Fruit fly (Drosophila melanogaster) whole organism, embryonic: ENCODE results near the gene raptor.

ENCODE experiments used
- Aef1 ChIP-seq: fragments of 200-800 bp; sonication (Bioruptor generic); IDR thresholded peaks from 3 replicates; pipeline ENCODE4 v1.3.6; 2022; ENCODE audit warnings: missing biosample characterization, missing genetic modification characterization
- Atf3 ChIP-seq: fragments of 200-800 bp; sonication (Bioruptor generic); optimal IDR thresholded peaks from 3 replicates; lab custom pipeline; 2016; ENCODE audit warnings: missing biosample characterization, missing genetic modification characterization
- CG11504 ChIP-seq: fragments of 200-800 bp; sonication (Bioruptor generic); optimal IDR thresholded peaks from 3 replicates; lab custom pipeline; 2019; ENCODE audit warnings: missing biosample characterization, mild to moderate bottlenecking, missing genetic modification characterization, moderate library complexity
- CG12104 ChIP-seq: fragments of 200-800 bp; sonication (Bioruptor generic); optimal IDR thresholded peaks from 3 replicates; lab custom pipeline; 2016; ENCODE audit warnings: missing biosample characterization, missing genetic modification characterization
- CG12155 ChIP-seq: fragments of 200-800 bp; sonication (Bioruptor generic); optimal IDR thresholded peaks from 3 replicates; lab custom pipeline; 2016; ENCODE audit warnings: missing biosample characterization, missing genetic modification characterization
- CG12744 ChIP-seq: fragments of 200-800 bp; sonication (Bioruptor generic); optimal IDR thresholded peaks from 2 replicates; lab custom pipeline; 2016; ENCODE audit warnings: missing biosample characterization, missing genetic modification characterization
- CG14050 ChIP-seq: fragments of 200-800 bp; sonication (Bioruptor generic); IDR thresholded peaks from 3 replicates; pipeline ENCODE4 v1.3.6; 2022; ENCODE audit warnings: missing biosample characterization, missing genetic modification characterization
- CG14710 ChIP-seq: fragments of 200-800 bp; sonication (Bioruptor generic); optimal IDR thresholded peaks from 3 replicates; lab custom pipeline; 2019; ENCODE audit warnings: missing biosample characterization, mild to moderate bottlenecking, missing genetic modification characterization, moderate library complexity
- CG1603 ChIP-seq: fragments of 200-800 bp; sonication (Bioruptor generic); optimal IDR thresholded peaks from 2 replicates; lab custom pipeline; 2019; ENCODE audit warnings: missing biosample characterization, mild to moderate bottlenecking, missing genetic modification characterization, moderate library complexity
- CG17359 ChIP-seq: fragments of 200-800 bp; sonication (Bioruptor generic); optimal IDR thresholded peaks from 3 replicates; lab custom pipeline; 2018; ENCODE audit warnings: missing biosample characterization, mild to moderate bottlenecking, missing genetic modification characterization, moderate library complexity
- CG31388 ChIP-seq: fragments of 200-800 bp; sonication (Bioruptor generic); optimal IDR thresholded peaks from 2 replicates; lab custom pipeline; 2016; ENCODE audit warnings: missing biosample characterization, missing genetic modification characterization
- CG42726 ChIP-seq: fragments of 200-800 bp; sonication (Bioruptor generic); IDR thresholded peaks from 2 replicates; pipeline ENCODE4 v1.3.6; 2022; ENCODE audit warnings: missing biosample characterization, missing genetic modification characterization; ENCODE audit not compliant: partially characterized antibody
- CG4617 ChIP-seq: fragments of 200-800 bp; sonication (Bioruptor generic); optimal IDR thresholded peaks from 3 replicates; lab custom pipeline; 2016; ENCODE audit warnings: missing biosample characterization, missing genetic modification characterization, borderline replicate concordance
- CG7786 ChIP-seq: fragments of 200-800 bp; sonication (Bioruptor generic); optimal IDR thresholded peaks from 2 replicates; lab custom pipeline; 2016; ENCODE audit warnings: missing biosample characterization, missing genetic modification characterization
- CG9437 ChIP-seq: fragments of 200-800 bp; sonication (Bioruptor generic); optimal IDR thresholded peaks from 2 replicates; lab custom pipeline; 2018; ENCODE audit warnings: missing biosample characterization, mild to moderate bottlenecking, missing genetic modification characterization
- CG9727 ChIP-seq: fragments of 200-800 bp; sonication (Bioruptor generic); optimal IDR thresholded peaks from 3 replicates; lab custom pipeline; 2017; ENCODE audit warnings: missing biosample characterization, mild to moderate bottlenecking, missing genetic modification characterization
- CrebB ChIP-seq: fragments of 200-800 bp; sonication (Bioruptor generic); optimal IDR thresholded peaks from 3 replicates; lab custom pipeline; 2018; ENCODE audit warnings: missing biosample characterization, mild to moderate bottlenecking, missing genetic modification characterization
- D19B ChIP-seq: fragments of 200-800 bp; sonication (Bioruptor generic); optimal IDR thresholded peaks from 2 replicates; lab custom pipeline; 2017; ENCODE audit warnings: missing biosample characterization, mild to moderate bottlenecking, missing genetic modification characterization
- Dref ChIP-seq: fragments of 200-800 bp; sonication (Bioruptor generic); IDR thresholded peaks from 2 replicates; pipeline ENCODE4 v1.3.6; 2022; ENCODE audit warnings: missing biosample characterization, missing genetic modification characterization
- Ets97D ChIP-seq: fragments of 200-800 bp; sonication (Bioruptor generic); optimal IDR thresholded peaks from 3 replicates; lab custom pipeline; 2016; ENCODE audit warnings: missing biosample characterization, missing genetic modification characterization
- Lpt ChIP-seq: fragments of >200 bp; optimal IDR thresholded peaks from 2 replicates; lab custom pipeline; 2018; ENCODE audit warnings: missing biosample characterization, missing genetic modification characterization
- Mes4 ChIP-seq: fragments of 200-800 bp; sonication (Bioruptor generic); optimal IDR thresholded peaks from 2 replicates; lab custom pipeline; 2016; ENCODE audit warnings: missing biosample characterization, missing genetic modification characterization
- Oaz ChIP-seq: fragments of 200-800 bp; sonication (Bioruptor generic); IDR thresholded peaks from 2 replicates; pipeline ENCODE4 v1.3.6; 2022; ENCODE audit warnings: missing biosample characterization, missing genetic modification characterization
- Pdp1 ChIP-seq, 2 experiments: fragments of 200-800 bp; sonication (Bioruptor generic); optimal IDR thresholded peaks; 3 replicates each; lab custom pipeline; 2016; ENCODE audit warnings: missing biosample characterization in 2 of 2, missing genetic modification characterization in 2 of 2, mild to moderate bottlenecking in 1 of 2, moderate library complexity in 1 of 2
- Ravus ChIP-seq: fragments of 200-800 bp; sonication (Bioruptor generic); IDR thresholded peaks from 2 replicates; pipeline ENCODE4 v1.3.6; 2022; ENCODE audit warnings: missing biosample characterization, missing genetic modification characterization
- Sry-δ ChIP-seq: fragments of 200-800 bp; sonication (Bioruptor generic); optimal IDR thresholded peaks from 2 replicates; lab custom pipeline; 2016; ENCODE audit warnings: missing biosample characterization, missing genetic modification characterization
- Tbp ChIP-seq: fragments of >200 bp; optimal IDR thresholded peaks from 2 replicates; lab custom pipeline; 2018; ENCODE audit warnings: missing biosample characterization, missing genetic modification characterization
- ara ChIP-seq: fragments of 200-800 bp; sonication (Bioruptor generic); IDR thresholded peaks from 2 replicates; pipeline ENCODE4 v1.3.6; 2022; ENCODE audit warnings: missing biosample characterization, missing genetic modification characterization
- bbx ChIP-seq: fragments of 200-800 bp; sonication (Bioruptor generic); IDR thresholded peaks from 2 replicates; pipeline ENCODE4 v1.3.6; 2022; ENCODE audit warnings: missing biosample characterization, missing genetic modification characterization; ENCODE audit not compliant: partially characterized antibody
- cato ChIP-seq: fragments of 200-800 bp; sonication (Bioruptor generic); optimal IDR thresholded peaks from 2 replicates; lab custom pipeline; 2016; ENCODE audit warnings: missing biosample characterization, missing genetic modification characterization, borderline replicate concordance
- cg ChIP-seq: fragments of 200-800 bp; sonication (Bioruptor generic); optimal IDR thresholded peaks from 3 replicates; lab custom pipeline; 2019; ENCODE audit warnings: missing biosample characterization, mild to moderate bottlenecking, missing genetic modification characterization, moderate library complexity
- chif ChIP-seq, 2 experiments: fragments of 200-800 bp; sonication (Bioruptor generic); optimal IDR thresholded peaks; 3 replicates each; lab custom pipeline; 2016; ENCODE audit warnings: missing biosample characterization in 2 of 2, missing genetic modification characterization in 2 of 2
- da ChIP-seq: fragments of 200-800 bp; sonication (Bioruptor generic); optimal IDR thresholded peaks from 2 replicates; lab custom pipeline; 2016; ENCODE audit warnings: missing biosample characterization, missing genetic modification characterization
- dati ChIP-seq: fragments of 200-800 bp; sonication (Bioruptor generic); IDR thresholded peaks from 2 replicates; pipeline ENCODE4 v1.3.6; 2022; ENCODE audit warnings: missing biosample characterization, missing genetic modification characterization
- dimm ChIP-seq: fragments of 200-800 bp; sonication (Bioruptor generic); IDR thresholded peaks from 2 replicates; pipeline ENCODE4 v1.3.6; 2022; ENCODE audit warnings: missing biosample characterization, missing genetic modification characterization
- dm ChIP-seq: fragments of 200-800 bp; sonication (Bioruptor generic); optimal IDR thresholded peaks from 3 replicates; lab custom pipeline; 2016; ENCODE audit warnings: missing biosample characterization, missing genetic modification characterization
- ems ChIP-seq: fragments of 200-800 bp; sonication (Bioruptor generic); optimal IDR thresholded peaks from 3 replicates; lab custom pipeline; 2016; ENCODE audit warnings: missing biosample characterization, missing genetic modification characterization
- exex ChIP-seq: fragments of 200-800 bp; sonication (Bioruptor generic); optimal IDR thresholded peaks from 4 replicates; lab custom pipeline; 2018; ENCODE audit warnings: missing biosample characterization, mild to moderate bottlenecking, missing genetic modification characterization, moderate library complexity
- gro ChIP-seq: fragments of 200-800 bp; sonication (Bioruptor generic); optimal IDR thresholded peaks from 2 replicates; lab custom pipeline; 2016; ENCODE audit warnings: missing biosample characterization, missing genetic modification characterization
- gsb-n ChIP-seq: fragments of 200-800 bp; sonication (Bioruptor generic); optimal IDR thresholded peaks from 3 replicates; lab custom pipeline; 2018; ENCODE audit warnings: missing biosample characterization, mild to moderate bottlenecking, missing genetic modification characterization
- insv ChIP-seq, 2 experiments: fragments of 200-800 bp; sonication (Bioruptor generic); optimal IDR thresholded peaks; 3 replicates each; lab custom pipeline; 2016 to 2018; ENCODE audit warnings: missing biosample characterization in 2 of 2, missing genetic modification characterization in 2 of 2
- kah ChIP-seq: fragments of 200-800 bp; sonication (Bioruptor generic); optimal IDR thresholded peaks from 2 replicates; lab custom pipeline; 2018; ENCODE audit warnings: missing biosample characterization, mild to moderate bottlenecking, missing genetic modification characterization
- nmo ChIP-seq: fragments of 200-800 bp; sonication (Bioruptor generic); optimal IDR thresholded peaks from 2 replicates; lab custom pipeline; 2018; ENCODE audit warnings: missing biosample characterization, mild to moderate bottlenecking, missing genetic modification characterization, moderate library complexity
- p53 ChIP-seq: fragments of 200-800 bp; sonication (Bioruptor generic); optimal IDR thresholded peaks from 2 replicates; lab custom pipeline; 2016; ENCODE audit warnings: missing biosample characterization, missing genetic modification characterization
- pb ChIP-seq: fragments of 200-800 bp; sonication (Bioruptor generic); optimal IDR thresholded peaks from 3 replicates; lab custom pipeline; 2016; ENCODE audit warnings: missing biosample characterization, missing genetic modification characterization
- sob ChIP-seq: fragments of 200-800 bp; sonication (Bioruptor generic); IDR thresholded peaks from 2 replicates; pipeline ENCODE4 v1.3.6; 2022; ENCODE audit warnings: missing biosample characterization, missing genetic modification characterization
- sug ChIP-seq: fragments of 200-800 bp; optimal IDR thresholded peaks from 2 replicates; lab custom pipeline; 2019; ENCODE audit warnings: missing biosample characterization, mild to moderate bottlenecking, missing genetic modification characterization, moderate library complexity
- toy ChIP-seq: fragments of 200-800 bp; sonication (Bioruptor generic); IDR thresholded peaks from 2 replicates; pipeline ENCODE4 v1.3.6; 2022; ENCODE audit warnings: missing biosample characterization, missing genetic modification characterization
- vfl ChIP-seq: fragments of 200-800 bp; sonication (Bioruptor generic); optimal IDR thresholded peaks from 2 replicates; lab custom pipeline; 2016; ENCODE audit warnings: missing biosample characterization, missing genetic modification characterization
- vnd ChIP-seq: fragments of 200-800 bp; sonication (Bioruptor generic); IDR thresholded peaks from 3 replicates; pipeline ENCODE4 v1.3.6; 2022; ENCODE audit warnings: missing biosample characterization, missing genetic modification characterization; ENCODE audit not compliant: partially characterized antibody

The raptor gene

dm6 chrX:6089679-6090460, at the start of gene raptor:
raptor (minus strand) TSS chrX:6090201.
- TF ChIP-seq dimm (no peak), CG31388 (no peak), ems (GFP tag; lab: Kevin White, UChicago) (no peak), bbx (peak; percentile 62), Lpt (GFP tag; lab: Kevin White, UChicago) (no peak), Sry-δ (GFP tag; lab: Kevin White, UChicago) (peak; percentile 81), dm (GFP tag; lab: Kevin White, UChicago) (peak; percentile 2), da (GFP tag; lab: Kevin White, UChicago) (no peak), CG7786 (GFP tag; lab: Kevin White, UChicago) (no peak), gsb-n (tag; lab: Kevin White, UChicago) (no peak), CG4617 (GFP tag; lab: Kevin White, UChicago) (peak; percentile 37), Tbp (GFP tag; lab: Kevin White, UChicago) (no peak), Oaz (GFP tag; lab: Robert Waterston, UW) (no peak), p53 (GFP tag; lab: Kevin White, UChicago) (no peak), Dref (peak; percentile 85), toy (no peak), ara (GFP tag; lab: Robert Waterston, UW) (no peak), sug (tag; lab: Kevin White, UChicago) (peak; percentile 4), chif (GFP tag; optimal IDR thresholded peaks at IDR 0.05; lab: Kevin White, UChicago) (no peak), exex (tag; lab: Kevin White, UChicago) (no peak), CG1603 (tag; lab: Kevin White, UChicago) (no peak), vfl (GFP tag; lab: Kevin White, UChicago) (no peak), dati (GFP tag; lab: Robert Waterston, UW) (no peak), Atf3 (GFP tag; lab: Kevin White, UChicago) (no peak), CG42726 (no peak), Mes4 (GFP tag; lab: Kevin White, UChicago) (no peak), CG12155 (GFP tag; lab: Kevin White, UChicago) (no peak), CrebB (tag; lab: Kevin White, UChicago) (no peak), nmo (GFP tag; lab: Kevin White, UChicago) (no peak), CG12744 (GFP tag; lab: Kevin White, UChicago) (no peak), CG11504 (tag; lab: Kevin White, UChicago) (peak; percentile 3), cg (GFP tag; lab: Kevin White, UChicago) (no peak), cato (GFP tag; lab: Kevin White, UChicago) (no peak), sob (GFP tag; lab: Robert Waterston, UW) (no peak), Pdp1 (GFP tag; optimal IDR thresholded peaks at IDR 0.05; lab: Kevin White, UChicago) (no peak), gro (no peak), kah (no peak), CG17359 (tag; lab: Kevin White, UChicago) (no peak), CG12104 (GFP tag; lab: Kevin White, UChicago) (no peak), insv (GFP tag; optimal IDR thresholded peaks at IDR 0.05; lab: Kevin White, UChicago) (no peak), CG14050 (no peak), CG9727 (GFP tag; lab: Kevin White, UChicago) (no peak), pb (GFP tag; lab: Kevin White, UChicago) (no peak), Ravus (GFP tag; lab: Robert Waterston, UW) (no peak), D19B (GFP tag; lab: Kevin White, UChicago) (no peak), Ets97D (peak; percentile 35), vnd (GFP tag; lab: Robert Waterston, UW) (0 out of 3 replicates have a peak, but pooled peaks have one; percentile 32), CG9437 (GFP tag; lab: Kevin White, UChicago) (no peak), Aef1 (GFP tag; lab: Robert Waterston, UW) (no peak), CG14710 (peak; percentile 18)
